Fruit fly (Drosophila melanogaster) whole organism: ENCODE measurements around the gene Daao2.

Source experiments
- CG8478 ChIP-seq: fragments of >200 bp; optimal IDR thresholded peaks from 2 replicates; lab custom pipeline; 2018; ENCODE audit warnings: inconsistent platforms
- Dll ChIP-seq: fragments of >200 bp; optimal IDR thresholded peaks from 2 replicates; lab custom pipeline; 2017
- EcR ChIP-seq, 2 experiments: fragments of >200 bp; optimal IDR thresholded peaks; 2 replicates each; lab custom pipeline; 2017; ENCODE audit warnings: missing biosample characterization in 2 of 2, missing genetic modification characterization in 2 of 2, missing genetic modification reagents in 2 of 2
- pan ChIP-seq: fragments of >200 bp; optimal IDR thresholded peaks from 2 replicates; lab custom pipeline; 2017
- psq ChIP-seq: fragments of >200 bp; optimal IDR thresholded peaks from 2 replicates; lab custom pipeline; 2017
- usp ChIP-seq: fragments of >200 bp; optimal IDR thresholded peaks from 2 replicates; lab custom pipeline; 2017; ENCODE audit warnings: missing biosample characterization, missing genetic modification characterization, mixed read lengths

Daao2 gene

dm6 chr2L:6789358-6789757, 13.5 kb upstream of the Daao2 start:
- TF ChIP-seq psq (lab: Kevin White, UChicago): no peak
- no peak for TF ChIP-seq pan (lab: Kevin White, UChicago)
- no peak for TF ChIP-seq EcR (GFP tag; optimal IDR thresholded peaks at IDR 0.05; lab: Kevin White, UChicago)
- no peak for TF ChIP-seq Dll (lab: Kevin White, UChicago)
- TF ChIP-seq usp (GFP tag; lab: Kevin White, UChicago): no peak
- TF ChIP-seq CG8478: no peak

DNA sequence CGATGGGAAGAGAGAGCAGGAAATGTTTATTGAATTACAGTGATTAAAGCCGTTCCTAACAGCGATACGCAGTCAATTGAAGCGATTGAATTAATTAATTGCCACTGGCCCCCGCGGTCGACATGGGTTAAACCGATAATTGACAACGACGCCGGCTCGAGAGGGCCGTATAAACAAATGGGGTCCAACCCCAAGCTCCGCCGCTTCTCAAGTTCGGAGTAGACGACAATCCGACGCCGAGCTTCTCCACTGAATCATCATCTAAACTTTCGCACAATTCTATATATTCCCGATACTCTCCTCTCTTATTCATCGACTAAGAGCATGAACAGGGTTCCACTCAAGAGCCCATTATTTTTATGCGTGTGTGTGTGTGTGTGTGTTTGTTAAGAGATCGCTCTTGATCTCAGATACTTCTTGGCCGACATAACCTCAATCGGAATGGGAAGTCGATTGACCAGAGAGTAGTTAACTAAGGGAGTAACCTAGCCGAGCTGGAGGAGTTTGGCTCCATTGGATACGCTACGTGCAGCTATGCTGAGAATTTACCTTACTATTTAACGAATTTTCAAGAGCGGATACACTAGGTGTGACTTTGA, 10.9 kb upstream of the Daao2 start:
- TF ChIP-seq EcR (GFP tag; optimal IDR thresholded peaks at IDR 0.05; lab: Kevin White, UChicago): no peak
- TF ChIP-seq usp (GFP tag; lab: Kevin White, UChicago): no peak
- no peak for TF ChIP-seq CG8478
- TF ChIP-seq pan (lab: Kevin White, UChicago): no peak
- TF ChIP-seq Dll (lab: Kevin White, UChicago): no peak
- TF ChIP-seq psq (lab: Kevin White, UChicago): no peak

dm6 chr2L:6793763-6794417, 8.9 kb upstream of the Daao2 start:
- TF ChIP-seq usp (GFP tag; lab: Kevin White, UChicago): no peak
- no peak for TF ChIP-seq EcR (GFP tag; optimal IDR thresholded peaks at IDR 0.05; lab: Kevin White, UChicago)
- TF ChIP-seq Dll (lab: Kevin White, UChicago): no peak
- no peak for TF ChIP-seq CG8478
- TF ChIP-seq pan (lab: Kevin White, UChicago): no peak

DNA sequence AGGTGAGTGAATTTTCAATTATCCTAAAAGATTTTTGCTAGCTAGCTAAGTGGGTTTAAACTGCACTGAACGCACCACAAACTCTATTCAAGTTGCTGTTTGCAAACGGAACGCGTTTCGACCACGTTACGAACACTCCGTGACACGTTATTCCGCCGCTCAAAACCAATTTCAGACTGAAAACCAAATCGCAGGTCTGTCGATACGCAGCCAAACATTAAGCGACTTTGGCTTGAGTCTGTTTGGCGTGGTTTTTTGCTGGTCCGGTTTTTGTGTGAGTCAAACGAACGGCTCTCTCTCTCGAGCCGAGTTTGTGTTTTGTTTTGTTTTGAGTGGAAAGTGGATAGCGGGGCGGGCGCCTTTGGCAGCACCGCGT, 8.4 kb upstream of the Daao2 start:
- TF ChIP-seq usp (GFP tag; lab: Kevin White, UChicago) (no peak), CG8478 (no peak), psq (lab: Kevin White, UChicago) (no peak), Dll (lab: Kevin White, UChicago) (no peak), pan (lab: Kevin White, UChicago) (no peak), EcR (GFP tag; optimal IDR thresholded peaks at IDR 0.05; lab: Kevin White, UChicago) (no peak)

dm6 chr2L:6794956-6795522, 7.8 kb upstream of the Daao2 start:
- TF ChIP-seq pan (lab: Kevin White, UChicago) (no peak), CG8478 (no peak), Dll (lab: Kevin White, UChicago) (no peak), usp (GFP tag; lab: Kevin White, UChicago) (no peak), psq (lab: Kevin White, UChicago) (no peak), EcR (GFP tag; optimal IDR thresholded peaks at IDR 0.05; lab: Kevin White, UChicago) (no peak)

DNA sequence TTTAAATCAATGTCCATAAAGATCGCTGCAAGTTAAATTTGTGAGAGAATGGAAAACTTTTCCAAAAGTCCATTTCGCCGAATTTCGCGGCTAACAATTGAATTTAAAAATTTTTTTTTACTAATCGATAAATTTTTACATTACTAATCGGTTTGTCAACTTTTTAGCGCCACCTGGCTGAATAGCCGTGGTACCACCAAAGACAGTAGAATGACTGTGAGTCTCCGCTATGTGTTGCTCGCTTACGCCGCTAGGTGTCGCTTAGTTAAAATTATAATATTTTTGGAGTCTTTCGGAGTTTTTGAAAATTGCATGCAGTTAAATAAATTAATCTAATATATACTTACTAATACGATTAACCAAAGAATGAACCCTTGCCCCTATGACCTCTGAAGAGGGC, 5.4 kb upstream of the Daao2 start:
- TF ChIP-seq Dll (lab: Kevin White, UChicago): no peak
- no peak for TF ChIP-seq usp (GFP tag; lab: Kevin White, UChicago)
- TF ChIP-seq pan (lab: Kevin White, UChicago): no peak
- no peak for TF ChIP-seq EcR (GFP tag; optimal IDR thresholded peaks at IDR 0.05; lab: Kevin White, UChicago)
- no peak for TF ChIP-seq psq (lab: Kevin White, UChicago)
- TF ChIP-seq CG8478: no peak

DNA sequence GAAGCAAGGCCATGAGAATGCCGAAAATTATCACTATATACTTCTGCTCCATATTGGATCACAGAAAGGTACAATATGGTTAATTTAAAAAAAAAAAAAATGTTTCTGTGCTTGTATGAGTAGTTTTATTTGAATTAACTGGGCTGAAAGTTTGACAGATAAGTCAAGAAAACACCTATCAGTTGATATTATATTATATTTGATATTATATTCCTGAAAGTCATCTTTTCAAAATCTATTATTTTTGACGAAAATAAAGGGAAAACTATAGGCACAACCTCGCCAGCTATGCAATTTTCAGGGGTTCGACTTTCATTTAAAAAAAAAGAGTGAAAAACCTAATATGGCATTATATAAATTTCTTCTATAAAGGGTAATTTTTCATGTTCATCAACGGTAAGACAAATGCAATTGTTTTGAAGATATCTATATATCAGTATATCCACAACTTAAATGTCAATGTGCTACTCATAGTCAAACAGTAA, 4.0 kb upstream of the Daao2 start, which contains the start of the genes nrv2 and CG43610:
TSS of gene nrv2 (minus strand) at position 101 of the 485 bp plus-strand sequence.
TSS of gene CG43610 (plus strand) at position 435 of the 485 bp plus-strand sequence.
- TF ChIP-seq EcR (GFP tag; optimal IDR thresholded peaks at IDR 0.05; lab: Kevin White, UChicago) (no peak), Dll (lab: Kevin White, UChicago) (no peak), usp (GFP tag; lab: Kevin White, UChicago) (no peak), pan (lab: Kevin White, UChicago) (no peak), CG8478 (no peak), psq (lab: Kevin White, UChicago) (no peak)

- TF ChIP-seq pan (lab: Kevin White, UChicago) (no peak), usp (GFP tag; lab: Kevin White, UChicago) (no peak), EcR (GFP tag; optimal IDR thresholded peaks at IDR 0.05; lab: Kevin White, UChicago) (no peak), CG8478 (no peak), psq (lab: Kevin White, UChicago) (no peak), Dll (lab: Kevin White, UChicago) (no peak)
Measured at dm6 chr2L:6799551-6799950, 3.3 kb upstream of the Daao2 start.

DNA sequence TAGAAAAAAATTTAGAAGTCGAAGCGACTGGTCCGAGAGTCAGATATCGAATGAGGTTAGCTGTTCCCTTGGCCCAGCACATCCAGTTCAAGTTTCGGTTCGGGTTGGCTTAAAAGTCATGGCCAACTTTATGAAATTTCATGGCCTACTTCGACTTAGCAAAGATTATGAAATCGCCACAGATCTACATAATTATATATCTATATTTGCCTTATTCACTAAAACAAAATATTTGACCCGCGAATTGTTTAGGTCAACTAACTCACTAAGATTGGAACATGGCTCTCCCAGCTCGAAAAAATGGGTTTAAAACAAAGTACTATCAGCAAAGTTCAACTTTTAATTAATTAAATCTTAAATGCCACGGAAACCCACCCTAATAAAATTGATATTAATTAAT, 2.0 kb upstream of the Daao2 start, which contains the start of gene CG17376:
TSS of gene CG17376 (minus strand) at position 101 of the 400 bp plus-strand sequence.
- TF ChIP-seq usp (GFP tag; lab: Kevin White, UChicago) (no peak), CG8478 (no peak), EcR (GFP tag; optimal IDR thresholded peaks at IDR 0.05; lab: Kevin White, UChicago) (no peak), psq (lab: Kevin White, UChicago) (no peak), pan (lab: Kevin White, UChicago) (no peak), Dll (lab: Kevin White, UChicago) (no peak)

DNA sequence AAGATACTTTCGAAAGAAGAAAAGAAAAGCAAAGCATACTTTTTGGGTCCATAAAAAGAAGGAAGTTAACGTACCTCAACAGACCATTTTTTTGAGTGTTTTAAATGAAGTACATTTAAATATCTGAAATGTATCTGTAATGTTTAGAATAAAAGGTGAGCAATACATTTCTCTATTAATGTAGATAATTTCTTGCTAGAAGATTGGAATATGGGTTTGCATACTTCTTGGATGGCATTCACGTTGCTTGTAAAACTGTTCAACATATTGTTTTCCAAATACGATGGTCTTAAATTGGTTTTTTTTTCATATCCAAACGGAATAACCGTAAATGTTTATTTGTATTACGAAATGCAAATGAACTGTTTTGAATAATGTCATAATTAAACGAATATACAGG, 3.0 kb downstream of the Daao2 start, which contains the start of gene CG17375:
TSS of gene CG17375 (minus strand) at position 10 of the 400 bp plus-strand sequence.
- no peak for TF ChIP-seq EcR (GFP tag; optimal IDR thresholded peaks at IDR 0.05; lab: Kevin White, UChicago)
- TF ChIP-seq psq (lab: Kevin White, UChicago): no peak
- no peak for TF ChIP-seq CG8478
- TF ChIP-seq usp (GFP tag; lab: Kevin White, UChicago): no peak
- no peak for TF ChIP-seq Dll (lab: Kevin White, UChicago)
- no peak for TF ChIP-seq pan (lab: Kevin White, UChicago)

dm6 chr2L:6817493-6817892, 14.7 kb downstream of the Daao2 start:
- TF ChIP-seq EcR (GFP tag; optimal IDR thresholded peaks at IDR 0.05; lab: Kevin White, UChicago) (no peak), pan (lab: Kevin White, UChicago) (no peak), psq (lab: Kevin White, UChicago) (no peak), Dll (lab: Kevin White, UChicago) (no peak), CG8478 (no peak), usp (GFP tag; lab: Kevin White, UChicago) (no peak)
